Worm (Caenorhabditis elegans) whole organism, late embryonic: ENCODE measurements around the gene srab-25.
A peak's percentile ranks its signal among the peaks of the same experiment; 100 is the strongest.

Source experiments
- ceh-2 ChIP-seq: sonication (generic microtip); optimal IDR thresholded peaks from 2 replicates; lab custom pipeline; 2016; ENCODE audit warnings: missing genotype, missing genetic modification characterization, missing compliant biosample characterization
- ceh-22 ChIP-seq: sonication (generic microtip); optimal IDR thresholded peaks from 2 replicates; lab custom pipeline; 2017; ENCODE audit warnings: missing biosample characterization, missing genetic modification characterization
- che-1 ChIP-seq: sonication (generic microtip); optimal IDR thresholded peaks from 2 replicates; lab custom pipeline; 2016; ENCODE audit warnings: mild to moderate bottlenecking, missing genetic modification characterization, missing compliant biosample characterization
- elt-2 ChIP-seq: sonication (generic microtip); optimal IDR thresholded peaks from 2 replicates; lab custom pipeline; 2016; ENCODE audit warnings: missing genetic modification reagents, missing genetic modification characterization, missing compliant biosample characterization
- lim-6 ChIP-seq: sonication (generic microtip); optimal IDR thresholded peaks from 2 replicates; lab custom pipeline; 2016; ENCODE audit warnings: missing genetic modification characterization, missing compliant biosample characterization
- mec-3 ChIP-seq: sonication (generic microtip); optimal IDR thresholded peaks from 2 replicates; lab custom pipeline; 2016; ENCODE audit warnings: borderline replicate concordance, missing genetic modification characterization, missing compliant biosample characterization
- nfya-1 ChIP-seq: sonication (generic microtip); optimal IDR thresholded peaks from 2 replicates; lab custom pipeline; 2017; ENCODE audit warnings: missing genetic modification characterization, mild to moderate bottlenecking, missing compliant biosample characterization, antibody characterized with exemption, moderate library complexity
- pag-3 ChIP-seq: sonication (generic microtip); optimal IDR thresholded peaks from 2 replicates; lab custom pipeline; 2016; ENCODE audit warnings: missing compliant biosample characterization, missing genetic modification characterization, borderline replicate concordance
- pha-4 ChIP-seq: fragments of 150-350 bp; optimal IDR thresholded peaks from 2 replicates; lab custom pipeline; 2018; ENCODE audit warnings: missing biosample characterization, missing genetic modification reagents, missing genetic modification characterization
- ttx-3 ChIP-seq: sonication (generic microtip); optimal IDR thresholded peaks from 2 replicates; lab custom pipeline; 2016; ENCODE audit warnings: missing genetic modification reagents, missing genetic modification characterization, missing compliant biosample characterization
- ztf-16 ChIP-seq: sonication (generic microtip); optimal IDR thresholded peaks from 2 replicates; lab custom pipeline; 2017; ENCODE audit warnings: missing genetic modification characterization, missing compliant biosample characterization

- TF ChIP-seq lim-6 (no peak), ceh-22 (tag; lab: Kevin White, UChicago) (no peak), ztf-16 (no peak), elt-2 (peak; percentile 10), mec-3 (tag; lab: Kevin White, UChicago) (no peak), pag-3 (tag; lab: Kevin White, UChicago) (no peak), nfya-1 (tag; lab: Kevin White, UChicago) (no peak), ceh-2 (tag; lab: Kevin White, UChicago) (no peak), ttx-3 (tag; lab: Kevin White, UChicago) (no peak), pha-4 (no peak), che-1 (tag; lab: Kevin White, UChicago) (no peak)
Observed at ce11 chrV:1760682-1761081, 19.7 kb upstream of the srab-25 start, which contains the start of gene clec-205.
